Fruit fly (Drosophila melanogaster): ENCODE data around the gene Taf10b.
A peak's percentile ranks its signal among the peaks of the same experiment; 100 is the strongest.

DNA sequence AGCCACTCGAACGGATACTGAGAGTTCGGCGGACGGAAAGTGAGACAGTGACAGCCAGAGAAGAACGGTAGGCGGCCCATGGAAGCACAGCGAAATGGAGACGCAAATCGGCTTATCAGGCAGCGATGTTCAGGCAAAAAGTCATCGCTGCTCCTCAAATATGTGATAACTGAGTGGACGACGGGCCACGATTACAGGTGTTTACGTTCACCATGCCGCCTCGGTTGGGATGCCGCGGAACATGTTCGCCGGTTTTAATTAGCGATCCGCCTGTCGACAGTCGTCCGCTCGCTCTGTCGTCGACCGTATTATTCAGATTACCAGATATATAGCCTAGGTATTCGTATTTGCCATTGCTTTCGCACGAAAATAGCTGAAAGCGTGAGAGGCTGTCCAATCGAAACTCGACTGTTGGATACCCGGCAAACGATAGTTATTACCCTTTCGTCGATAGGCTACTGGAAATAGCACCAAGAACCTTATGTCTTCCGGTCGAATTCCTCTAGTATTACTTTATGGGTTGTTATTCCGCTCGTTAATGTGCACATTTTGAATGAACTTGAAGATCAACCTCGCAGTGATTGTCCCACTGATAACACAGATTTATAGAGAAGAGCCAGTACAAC lies 16.4 kb downstream of the Taf10b start:
- peak; percentile 32 for TF ChIP-seq Dll (optimal IDR thresholded peaks at IDR 0.05)
- no peak for TF ChIP-seq psq (optimal IDR thresholded peaks at IDR 0.05)
- no peak for TF ChIP-seq CG8478 (optimal IDR thresholded peaks at IDR 0.05)
- no peak for TF ChIP-seq usp (GFP tag; optimal IDR thresholded peaks at IDR 0.05)
- TF ChIP-seq EcR (GFP tag; optimal IDR thresholded peaks at IDR 0.05) = no peak

Data from whole organism.